Worm (Caenorhabditis elegans) whole organism, late embryonic: Measurements from ENCODE around the gene srg-57.

Experiments
- ama-1 ChIP-seq: fragments of 150-350 bp; optimal IDR thresholded peaks from 2 replicates; lab custom pipeline; 2014
- ceh-14 ChIP-seq: sonication (generic microtip); optimal IDR thresholded peaks from 2 replicates; lab custom pipeline; 2016; ENCODE audit warnings: missing genotype, missing genetic modification characterization, missing compliant biosample characterization
- ceh-18 ChIP-seq: sonication (generic microtip); optimal IDR thresholded peaks from 2 replicates; lab custom pipeline; 2016; ENCODE audit warnings: missing genetic modification characterization, missing compliant biosample characterization
- elt-2 ChIP-seq: sonication (generic microtip); optimal IDR thresholded peaks from 2 replicates; lab custom pipeline; 2016; ENCODE audit warnings: missing genetic modification reagents, missing genetic modification characterization, missing compliant biosample characterization
- gmeb-2 ChIP-seq: sonication (generic microtip); optimal IDR thresholded peaks from 2 replicates; lab custom pipeline; 2016; ENCODE audit warnings: missing genetic modification characterization, inconsistent platforms, missing compliant biosample characterization
- hlh-8 ChIP-seq: sonication (generic microtip); optimal IDR thresholded peaks from 2 replicates; lab custom pipeline; 2016; ENCODE audit warnings: missing genotype, missing genetic modification characterization, missing compliant biosample characterization
- nfya-1 ChIP-seq: sonication (generic microtip); optimal IDR thresholded peaks from 2 replicates; lab custom pipeline; 2017; ENCODE audit warnings: missing genetic modification characterization, mild to moderate bottlenecking, missing compliant biosample characterization, antibody characterized with exemption, moderate library complexity
- sox-2 ChIP-seq: fragments of 200-800 bp; sonication (Bioruptor generic); IDR thresholded peaks from 2 replicates; pipeline ENCODE4 v1.3.6; 2022; ENCODE audit warnings: missing genetic modification reagents, missing genetic modification characterization, missing compliant biosample characterization

ce11 chrV:2688562-2688961, 45.7 kb downstream of the srg-57 start:
- TF ChIP-seq nfya-1, result no peak
- TF ChIP-seq gmeb-2, result no peak
- TF ChIP-seq ceh-14, result no peak
- no peak for TF ChIP-seq sox-2 (GFP tag; lab: Robert Waterston, UW)
- no peak for TF ChIP-seq hlh-8 (tag; lab: Kevin White, UChicago)
- no peak for TF ChIP-seq ama-1 (lab: Kevin White, UChicago)
- TF ChIP-seq ceh-18 (tag; lab: Kevin White, UChicago), result no peak
- TF ChIP-seq elt-2 (tag; lab: Kevin White, UChicago), result no peak
